Worm (Caenorhabditis elegans) whole organism, mixed stage, embryonic: ENCODE measurements around the gene srh-97.

Experiments used
- M03D4.4 ChIP-seq: sonication (generic microtip); optimal IDR thresholded peaks from 2 replicates; lab custom pipeline; 2017; ENCODE audit warnings: mild to moderate bottlenecking, missing genetic modification characterization, missing compliant biosample characterization
- blmp-1 ChIP-seq: fragments of 150-350 bp; optimal IDR thresholded peaks from 2 replicates; lab custom pipeline; 2014; ENCODE audit warnings: missing biosample characterization, missing genetic modification characterization
- ceh-43 ChIP-seq: fragments of 200-800 bp; sonication (Bioruptor generic); optimal IDR thresholded peaks from 2 replicates; lab custom pipeline; 2018; ENCODE audit warnings: mild to moderate bottlenecking, missing genetic modification characterization, moderate library complexity, missing compliant biosample characterization
- ces-1 ChIP-seq: fragments of 150-350 bp; optimal IDR thresholded peaks from 2 replicates; lab custom pipeline; 2014; ENCODE audit warnings: missing biosample characterization, missing genetic modification reagents, missing genetic modification characterization
- drap-1 ChIP-seq: fragments of 200-800 bp; sonication (Bioruptor generic); optimal IDR thresholded peaks from 3 replicates; lab custom pipeline; 2018; ENCODE audit warnings: mild to moderate bottlenecking, missing genetic modification characterization, missing compliant biosample characterization
- elt-1 ChIP-seq: sonication (generic microtip); optimal IDR thresholded peaks from 2 replicates; lab custom pipeline; 2017; ENCODE audit warnings: missing genetic modification characterization, mild to moderate bottlenecking, missing compliant biosample characterization, antibody characterized with exemption, moderate library complexity, borderline replicate concordance; ENCODE audit not compliant: insufficient read depth
- elt-3 ChIP-seq: fragments of 150-350 bp; optimal IDR thresholded peaks from 2 replicates; lab custom pipeline; 2014; ENCODE audit warnings: missing biosample characterization, missing genetic modification characterization
- flh-1 ChIP-seq: fragments of 200-800 bp; sonication (Bioruptor generic); optimal IDR thresholded peaks from 2 replicates; lab custom pipeline; 2018; ENCODE audit warnings: mild to moderate bottlenecking, missing genetic modification characterization, moderate library complexity, missing compliant biosample characterization
- ham-2 ChIP-seq: fragments of 200-800 bp; sonication (Bioruptor generic); optimal IDR thresholded peaks from 2 replicates; lab custom pipeline; 2018; ENCODE audit warnings: mild to moderate bottlenecking, missing genetic modification characterization, missing compliant biosample characterization
- hlh-1 ChIP-seq: fragments of 150-350 bp; optimal IDR thresholded peaks from 2 replicates; lab custom pipeline; 2014; ENCODE audit warnings: missing biosample characterization, missing genetic modification reagents, missing genetic modification characterization
- lin-13 ChIP-seq: fragments of 150-350 bp; optimal IDR thresholded peaks from 2 replicates; lab custom pipeline; 2014; ENCODE audit warnings: missing biosample characterization, missing genetic modification characterization
- lin-32 ChIP-seq: fragments of 200-800 bp; sonication (Bioruptor generic); optimal IDR thresholded peaks from 2 replicates; lab custom pipeline; 2018; ENCODE audit warnings: mild to moderate bottlenecking, missing genetic modification characterization, missing compliant biosample characterization
- lsy-2 ChIP-seq: fragments of 150-350 bp; optimal IDR thresholded peaks from 2 replicates; lab custom pipeline; 2014; ENCODE audit warnings: missing biosample characterization, missing genetic modification characterization
- mab-5 ChIP-seq: fragments of 150-350 bp; optimal IDR thresholded peaks from 2 replicates; lab custom pipeline; 2014; ENCODE audit warnings: missing biosample characterization, missing genetic modification characterization
- mls-2 ChIP-seq: sonication (generic microtip); optimal IDR thresholded peaks from 2 replicates; lab custom pipeline; 2016; ENCODE audit warnings: mild to moderate bottlenecking, missing genetic modification characterization, moderate library complexity, missing compliant biosample characterization
- nhr-12 ChIP-seq: fragments of 150-350 bp; optimal IDR thresholded peaks from 2 replicates; lab custom pipeline; 2014; ENCODE audit warnings: missing biosample characterization, missing genetic modification characterization
- nhr-237 ChIP-seq: fragments of 150-350 bp; optimal IDR thresholded peaks from 2 replicates; lab custom pipeline; 2014; ENCODE audit warnings: missing biosample characterization, missing genetic modification characterization
- nhr-28 ChIP-seq: fragments of 150-350 bp; optimal IDR thresholded peaks from 2 replicates; lab custom pipeline; 2014; ENCODE audit warnings: missing biosample characterization, missing genetic modification characterization
- nhr-76 ChIP-seq: sonication (generic microtip); optimal IDR thresholded peaks from 2 replicates; lab custom pipeline; 2017; ENCODE audit warnings: missing biosample characterization, missing genetic modification characterization
- pha-4 ChIP-seq: fragments of 150-350 bp; optimal IDR thresholded peaks from 2 replicates; lab custom pipeline; 2018; ENCODE audit warnings: missing biosample characterization, missing genetic modification reagents, missing genetic modification characterization
- sem-2 ChIP-seq: fragments of 200-800 bp; sonication (Bioruptor generic); optimal IDR thresholded peaks from 2 replicates; lab custom pipeline; 2018; ENCODE audit warnings: mild to moderate bottlenecking, missing genetic modification characterization, missing compliant biosample characterization
- sptf-1 ChIP-seq: sonication (generic microtip); optimal IDR thresholded peaks from 2 replicates; lab custom pipeline; 2017; ENCODE audit warnings: mild to moderate bottlenecking, missing genetic modification characterization, moderate library complexity, missing compliant biosample characterization
- tbx-8 ChIP-seq: fragments of 200-800 bp; sonication (Bioruptor generic); optimal IDR thresholded peaks from 2 replicates; lab custom pipeline; 2018; ENCODE audit warnings: mild to moderate bottlenecking, missing genetic modification characterization, moderate library complexity, missing compliant biosample characterization
- unc-120 ChIP-seq: sonication (generic microtip); optimal IDR thresholded peaks from 2 replicates; lab custom pipeline; 2017; ENCODE audit warnings: missing genetic modification characterization, missing compliant biosample characterization; ENCODE audit not compliant: poor library complexity, severe bottlenecking
- unc-39 ChIP-seq: fragments of 150-350 bp; optimal IDR thresholded peaks from 2 replicates; lab custom pipeline; 2014; ENCODE audit warnings: missing biosample characterization, missing genetic modification characterization
- unc-62 ChIP-seq: fragments of 150-350 bp; optimal IDR thresholded peaks from 2 replicates; lab custom pipeline; 2014; ENCODE audit warnings: missing biosample characterization, missing genetic modification reagents, missing genetic modification characterization
- zip-8 ChIP-seq: fragments of 150-350 bp; optimal IDR thresholded peaks from 2 replicates; lab custom pipeline; 2014; ENCODE audit warnings: missing biosample characterization, missing genetic modification characterization
- ztf-11 ChIP-seq: fragments of 150-350 bp; optimal IDR thresholded peaks from 2 replicates; lab custom pipeline; 2014; ENCODE audit warnings: missing biosample characterization, missing genetic modification characterization

Gene srh-97

DNA sequence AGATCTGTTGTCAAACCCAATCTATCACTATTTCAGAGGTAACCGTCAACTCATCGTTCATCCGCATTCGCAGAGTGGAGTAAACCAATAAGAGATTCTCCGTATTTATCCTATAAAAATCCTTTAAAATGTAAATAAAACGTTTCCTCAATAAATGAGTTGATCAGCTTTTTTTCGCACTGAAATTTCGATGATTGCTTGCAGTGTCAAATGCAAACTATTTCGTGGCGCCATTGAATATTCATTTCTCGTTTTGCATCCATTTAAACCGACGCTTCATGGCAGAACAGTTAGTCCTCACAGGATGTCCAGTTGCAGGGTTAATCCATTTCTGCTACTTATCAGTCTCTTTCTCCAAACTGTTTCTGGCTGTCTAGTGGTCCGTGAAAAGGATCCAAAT is 44.7 kb downstream of the srh-97 start, which contains the start of gene F28B1.9:
TSS of gene F28B1.9 (plus strand) at position 301 of the 400 bp plus-strand sequence.
- TF ChIP-seq tbx-8 (GFP tag; lab: Kevin White, UChicago) (no peak), ceh-43 (GFP tag; lab: Kevin White, UChicago) (no peak), nhr-237 (tag; lab: Kevin White, UChicago) (no peak)

DNA sequence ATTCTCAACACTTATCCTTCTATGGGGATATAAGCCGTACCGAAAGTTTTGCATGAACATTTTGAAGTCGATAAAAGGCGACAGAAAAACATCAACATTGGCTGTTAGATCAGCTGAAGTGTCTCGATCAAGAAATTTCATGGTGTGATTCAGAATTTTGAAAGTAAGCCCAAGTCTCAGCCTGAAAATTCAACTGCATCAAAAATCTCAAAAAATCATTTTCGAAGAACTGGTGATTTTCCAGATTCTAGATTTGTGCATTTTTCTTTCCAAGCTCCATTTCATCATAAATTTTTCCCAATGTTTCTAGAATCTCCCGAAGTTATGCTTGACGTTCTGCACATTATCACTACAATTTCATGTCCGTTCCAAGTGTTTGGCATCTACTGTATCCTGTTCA is 47.8 kb downstream of the srh-97 start, which contains the start of gene srh-255:
TSS of gene srh-255 (plus strand) at position 301 of the 400 bp plus-strand sequence.
- no peak for TF ChIP-seq mls-2 (tag; lab: Kevin White, UChicago)
- no peak for TF ChIP-seq M03D4.4 (tag; lab: Kevin White, UChicago)
- TF ChIP-seq pha-4 (tag; lab: Kevin White, UChicago) = no peak
- no peak for TF ChIP-seq hlh-1 (tag; lab: Kevin White, UChicago)
- TF ChIP-seq tbx-8 (GFP tag; lab: Kevin White, UChicago) = no peak

DNA sequence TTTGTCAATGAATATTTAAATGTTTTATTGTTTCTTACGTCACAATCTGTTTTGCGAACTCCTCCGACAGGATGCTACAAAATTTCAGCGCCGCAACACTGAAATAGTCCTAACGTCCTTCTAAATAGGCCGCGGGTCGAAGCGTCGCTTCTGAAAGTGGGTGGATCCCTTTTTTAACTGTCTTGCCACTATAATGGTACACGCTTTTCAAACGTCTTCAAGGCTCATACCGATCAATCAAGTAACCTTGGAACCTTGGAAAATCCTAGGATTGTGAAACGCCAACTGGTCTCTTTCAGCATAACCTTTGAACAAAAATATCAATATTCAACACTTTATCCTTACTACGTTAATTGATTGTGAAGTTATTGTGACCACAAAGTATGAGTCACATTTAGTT is 49.7 kb downstream of the srh-97 start:
- no peak for TF ChIP-seq lin-13 (tag; lab: Kevin White, UChicago)
- TF ChIP-seq M03D4.4 (tag; lab: Kevin White, UChicago) = no peak
- TF ChIP-seq nhr-76 (tag; lab: Kevin White, UChicago) = no peak
- TF ChIP-seq lin-32 (GFP tag; lab: Kevin White, UChicago) = no peak
- no peak for TF ChIP-seq elt-1 (tag; lab: Kevin White, UChicago)
- TF ChIP-seq ces-1 (GFP tag; lab: Kevin White, UChicago) = no peak
- TF ChIP-seq ztf-11 = no peak
- no peak for TF ChIP-seq zip-8 (tag; lab: Kevin White, UChicago)
- TF ChIP-seq sem-2 (GFP tag; lab: Kevin White, UChicago) = no peak
- no peak for TF ChIP-seq nhr-28 (tag; lab: Kevin White, UChicago)
- no peak for TF ChIP-seq sptf-1 (tag; lab: Kevin White, UChicago)
- TF ChIP-seq mls-2 (tag; lab: Kevin White, UChicago) = no peak
- no peak for TF ChIP-seq nhr-12 (tag; lab: Kevin White, UChicago)
- TF ChIP-seq mab-5 (tag; lab: Kevin White, UChicago) = no peak
- no peak for TF ChIP-seq unc-62
- TF ChIP-seq, all 35 proteins: peak for 0

DNA sequence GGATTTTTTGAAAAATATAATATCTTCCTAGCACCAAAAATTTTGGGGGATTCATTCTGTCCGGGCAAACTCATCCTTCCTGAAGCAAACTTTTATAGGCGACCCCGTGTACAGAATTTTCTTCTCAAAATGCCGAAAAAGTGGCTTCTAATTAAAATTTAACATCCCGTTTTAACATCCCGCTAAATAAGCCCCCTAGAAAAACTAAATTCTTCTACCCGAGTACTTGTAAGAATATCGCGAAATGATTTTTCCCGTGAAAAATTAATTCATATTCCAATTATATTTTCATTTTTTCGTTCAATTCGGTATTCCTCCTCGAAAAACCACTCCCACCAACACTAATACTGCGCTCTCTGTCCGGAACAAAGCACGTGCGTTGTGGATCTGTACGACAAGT is 52.0 kb downstream of the srh-97 start, which contains the start of gene T05E12.8:
TSS of gene T05E12.8 (plus strand) at position 301 of the 400 bp plus-strand sequence.
- no peak for TF ChIP-seq lsy-2 (tag; lab: Kevin White, UChicago)
- TF ChIP-seq drap-1 (GFP tag; lab: Kevin White, UChicago) = no peak
- TF ChIP-seq sptf-1 (tag; lab: Kevin White, UChicago) = no peak
- no peak for TF ChIP-seq lin-13 (tag; lab: Kevin White, UChicago)
- TF ChIP-seq blmp-1 (tag; lab: Kevin White, UChicago) = no peak
- no peak for TF ChIP-seq zip-8 (tag; lab: Kevin White, UChicago)
- TF ChIP-seq nhr-237 (tag; lab: Kevin White, UChicago) = no peak
- no peak for TF ChIP-seq mls-2 (tag; lab: Kevin White, UChicago)
- TF ChIP-seq ces-1 (GFP tag; lab: Kevin White, UChicago) = no peak
- TF ChIP-seq unc-39 = no peak
- no peak for TF ChIP-seq elt-1 (tag; lab: Kevin White, UChicago)
- TF ChIP-seq flh-1 (GFP tag; lab: Kevin White, UChicago) = no peak
- no peak for TF ChIP-seq elt-3 (tag; lab: Kevin White, UChicago)
- no peak for TF ChIP-seq nhr-76 (tag; lab: Kevin White, UChicago)
- no peak for TF ChIP-seq pha-4 (tag; lab: Kevin White, UChicago)
- no peak for TF ChIP-seq ceh-43 (GFP tag; lab: Kevin White, UChicago)
- TF ChIP-seq unc-120 (tag; lab: Kevin White, UChicago) = no peak
- TF ChIP-seq ztf-11 = no peak
- no peak for TF ChIP-seq ham-2 (GFP tag; lab: Kevin White, UChicago)
